Fruit fly (Drosophila melanogaster) whole organism, embryonic: ENCODE data around the gene EMC6.

Experiments
- B-H1 ChIP-seq: fragments of 200-800 bp; sonication (Bioruptor generic); IDR thresholded peaks from 3 replicates; pipeline ENCODE4 v1.3.6; 2022; ENCODE audit warnings: missing biosample characterization, missing genetic modification characterization
- C15 ChIP-seq: fragments of 200-800 bp; sonication (Bioruptor generic); IDR thresholded peaks from 3 replicates; pipeline ENCODE4 v1.3.6; 2022; ENCODE audit warnings: missing biosample characterization, missing genetic modification characterization
- CG10431 ChIP-seq: fragments of 200-800 bp; sonication (Bioruptor generic); optimal IDR thresholded peaks from 3 replicates; lab custom pipeline; 2018; ENCODE audit warnings: missing biosample characterization, mild to moderate bottlenecking, missing genetic modification characterization
- CG11085 ChIP-seq: fragments of 200-800 bp; sonication (Bioruptor generic); IDR thresholded peaks from 2 replicates; pipeline ENCODE4 v1.3.6; 2022; ENCODE audit warnings: missing biosample characterization, missing genetic modification characterization
- CG12155 ChIP-seq: fragments of 200-800 bp; sonication (Bioruptor generic); optimal IDR thresholded peaks from 3 replicates; lab custom pipeline; 2016; ENCODE audit warnings: missing biosample characterization, missing genetic modification characterization
- CG12299 ChIP-seq: fragments of 200-800 bp; sonication (Bioruptor generic); optimal IDR thresholded peaks from 2 replicates; lab custom pipeline; 2018; ENCODE audit warnings: missing biosample characterization, mild to moderate bottlenecking, missing genetic modification characterization
- CG1233 ChIP-seq: fragments of 200-800 bp; sonication (Bioruptor generic); optimal IDR thresholded peaks from 4 replicates; lab custom pipeline; 2018; ENCODE audit warnings: missing biosample characterization, mild to moderate bottlenecking, missing genetic modification characterization
- CG12391 ChIP-seq: fragments of 200-800 bp; sonication (Bioruptor generic); optimal IDR thresholded peaks from 3 replicates; lab custom pipeline; 2018; ENCODE audit warnings: missing biosample characterization, mild to moderate bottlenecking, missing genetic modification characterization, moderate library complexity
- CG17568 ChIP-seq: fragments of 200-800 bp; sonication (Bioruptor generic); optimal IDR thresholded peaks from 2 replicates; lab custom pipeline; 2018; ENCODE audit warnings: missing biosample characterization, mild to moderate bottlenecking, missing genetic modification characterization, moderate library complexity
- CG17829 ChIP-seq: fragments of 200-800 bp; optimal IDR thresholded peaks from 2 replicates; lab custom pipeline; 2019; ENCODE audit warnings: missing biosample characterization, mild to moderate bottlenecking, missing genetic modification characterization, moderate library complexity
- CG2202 ChIP-seq: fragments of 200-800 bp; sonication (Bioruptor generic); optimal IDR thresholded peaks from 2 replicates; lab custom pipeline; 2018; ENCODE audit warnings: missing biosample characterization, mild to moderate bottlenecking, missing genetic modification characterization
- CG2712 ChIP-seq: fragments of 200-800 bp; optimal IDR thresholded peaks from 3 replicates; lab custom pipeline; 2019; ENCODE audit warnings: missing biosample characterization, mild to moderate bottlenecking, missing genetic modification characterization, moderate library complexity
- CG2875 ChIP-seq: fragments of 200-800 bp; sonication (Bioruptor generic); optimal IDR thresholded peaks from 2 replicates; lab custom pipeline; 2017; ENCODE audit warnings: missing biosample characterization, mild to moderate bottlenecking, missing genetic modification characterization, missing genetic modification reagents
- CG2889 ChIP-seq: fragments of 200-800 bp; sonication (Bioruptor generic); IDR thresholded peaks from 3 replicates; pipeline ENCODE4 v1.3.6; 2022; ENCODE audit warnings: missing biosample characterization, missing genetic modification characterization
- CG32767 ChIP-seq: fragments of 200-800 bp; sonication (Bioruptor generic); IDR thresholded peaks from 2 replicates; pipeline ENCODE4 v1.3.6; 2022; ENCODE audit warnings: missing biosample characterization, missing genetic modification characterization
- CG34224 ChIP-seq: fragments of 200-800 bp; sonication (Bioruptor generic); IDR thresholded peaks from 3 replicates; pipeline ENCODE4 v1.3.6; 2022; ENCODE audit warnings: missing biosample characterization, missing genetic modification characterization; ENCODE audit not compliant: partially characterized antibody
- CG4328 ChIP-seq: fragments of 200-800 bp; sonication (Bioruptor generic); optimal IDR thresholded peaks from 3 replicates; lab custom pipeline; 2017; ENCODE audit warnings: missing biosample characterization, missing genetic modification reagents, missing genetic modification characterization
- CG4854 ChIP-seq: fragments of 200-800 bp; sonication (Bioruptor generic); optimal IDR thresholded peaks from 2 replicates; lab custom pipeline; 2016; ENCODE audit warnings: missing biosample characterization, missing genetic modification characterization, inconsistent platforms
- CG7839 ChIP-seq: fragments of 200-800 bp; sonication (Bioruptor generic); optimal IDR thresholded peaks from 3 replicates; lab custom pipeline; 2018; ENCODE audit warnings: missing biosample characterization, mild to moderate bottlenecking, missing genetic modification characterization, moderate library complexity
- CG8089 ChIP-seq: fragments of 200-800 bp; sonication (Bioruptor generic); optimal IDR thresholded peaks from 3 replicates; lab custom pipeline; 2016; ENCODE audit warnings: missing biosample characterization, missing genetic modification characterization
- CG8388 ChIP-seq: fragments of 200-800 bp; sonication (Bioruptor generic); optimal IDR thresholded peaks from 2 replicates; lab custom pipeline; 2019; ENCODE audit warnings: missing biosample characterization, mild to moderate bottlenecking, missing genetic modification characterization, moderate library complexity
- CG9437 ChIP-seq: fragments of 200-800 bp; sonication (Bioruptor generic); optimal IDR thresholded peaks from 2 replicates; lab custom pipeline; 2018; ENCODE audit warnings: missing biosample characterization, mild to moderate bottlenecking, missing genetic modification characterization
- CHES-1-like ChIP-seq: fragments of 200-800 bp; sonication (Bioruptor generic); optimal IDR thresholded peaks from 2 replicates; lab custom pipeline; 2016; ENCODE audit warnings: missing biosample characterization, missing genetic modification characterization
- CkIIα-i1 ChIP-seq: fragments of 200-800 bp; sonication (Bioruptor generic); IDR thresholded peaks from 2 replicates; pipeline ENCODE4 v1.3.6; 2022; ENCODE audit warnings: missing biosample characterization, missing genetic modification characterization
- D19A ChIP-seq: fragments of 200-800 bp; optimal IDR thresholded peaks from 3 replicates; lab custom pipeline; 2019; ENCODE audit warnings: missing biosample characterization, mild to moderate bottlenecking, missing genetic modification characterization, moderate library complexity
- H15 ChIP-seq: fragments of 200-800 bp; sonication (Bioruptor generic); IDR thresholded peaks from 3 replicates; pipeline ENCODE4 v1.3.6; 2022; ENCODE audit warnings: missing biosample characterization, missing genetic modification characterization
- HHEX ChIP-seq: fragments of 200-800 bp; sonication (Bioruptor generic); optimal IDR thresholded peaks from 3 replicates; lab custom pipeline; 2017; ENCODE audit warnings: missing biosample characterization, mild to moderate bottlenecking, missing genetic modification characterization, missing genetic modification reagents
- HLHmδ ChIP-seq: fragments of 200-800 bp; sonication (Bioruptor generic); optimal IDR thresholded peaks from 2 replicates; lab custom pipeline; 2018; ENCODE audit warnings: missing biosample characterization, mild to moderate bottlenecking, missing genetic modification characterization, moderate library complexity
- Hmr ChIP-seq: fragments of 200-800 bp; sonication (Bioruptor generic); optimal IDR thresholded peaks from 3 replicates; lab custom pipeline; 2017; ENCODE audit warnings: mild to moderate bottlenecking, missing biosample characterization, missing genetic modification reagents, missing genetic modification characterization
- NC2β ChIP-seq: fragments of 200-800 bp; sonication (Bioruptor generic); optimal IDR thresholded peaks from 2 replicates; lab custom pipeline; 2016; ENCODE audit warnings: missing biosample characterization, missing genetic modification characterization
- Nf-YB ChIP-seq: fragments of 200-800 bp; sonication (Bioruptor generic); optimal IDR thresholded peaks from 3 replicates; lab custom pipeline; 2019; ENCODE audit warnings: missing biosample characterization, mild to moderate bottlenecking, missing genetic modification characterization, moderate library complexity
- Sry-δ ChIP-seq: fragments of 200-800 bp; sonication (Bioruptor generic); optimal IDR thresholded peaks from 2 replicates; lab custom pipeline; 2016; ENCODE audit warnings: missing biosample characterization, missing genetic modification characterization
- Vsx1 ChIP-seq: fragments of 200-800 bp; sonication (Bioruptor generic); optimal IDR thresholded peaks from 2 replicates; lab custom pipeline; 2017; ENCODE audit warnings: missing biosample characterization, mild to moderate bottlenecking, missing genetic modification characterization, missing genetic modification reagents
- ac ChIP-seq: fragments of 200-800 bp; sonication (Bioruptor generic); optimal IDR thresholded peaks from 3 replicates; lab custom pipeline; 2017; ENCODE audit warnings: missing biosample characterization, mild to moderate bottlenecking, missing genetic modification characterization
- al ChIP-seq: fragments of 200-800 bp; sonication (Bioruptor generic); IDR thresholded peaks from 2 replicates; pipeline ENCODE4 v1.3.6; 2022; ENCODE audit warnings: missing biosample characterization, missing genetic modification characterization
- crp ChIP-seq, 2 experiments: fragments of 200-800 bp; sonication (Bioruptor generic); optimal IDR thresholded peaks; 2 replicates in 1 of 2; 3 replicates in 1 of 2; lab custom pipeline; 2017; ENCODE audit warnings: missing biosample characterization in 2 of 2, missing genetic modification characterization in 2 of 2, mild to moderate bottlenecking in 1 of 2, moderate library complexity in 1 of 2
- esg ChIP-seq: fragments of 200-800 bp; sonication (Bioruptor generic); conservative IDR thresholded peaks from 2 replicates; pipeline ENCODE4 v1.3.6; 2022; ENCODE audit warnings: missing biosample characterization, missing genetic modification characterization
- eyg ChIP-seq: fragments of 200-800 bp; sonication (Bioruptor generic); optimal IDR thresholded peaks from 3 replicates; lab custom pipeline; 2016; ENCODE audit warnings: missing biosample characterization, missing genetic modification characterization
- gcm2 ChIP-seq: fragments of 200-800 bp; sonication (Bioruptor generic); optimal IDR thresholded peaks from 2 replicates; lab custom pipeline; 2016; ENCODE audit warnings: missing biosample characterization, missing genetic modification characterization
- hb ChIP-seq: fragments of 200-800 bp; sonication (Bioruptor generic); IDR thresholded peaks from 3 replicates; pipeline ENCODE4 v1.3.6; 2022; ENCODE audit warnings: missing biosample characterization, missing genetic modification characterization; ENCODE audit not compliant: partially characterized antibody
- lola ChIP-seq, 3 experiments: fragments of >200 bp in 2 of 3; fragments of 200-800 bp in 1 of 3; sonication (Bioruptor generic) in 1 of 3; optimal IDR thresholded peaks; 2 replicates each; lab custom pipeline; 2017 to 2019; ENCODE audit warnings: missing biosample characterization in 3 of 3, missing genetic modification characterization in 3 of 3, mild to moderate bottlenecking in 1 of 3, moderate library complexity in 1 of 3
- mld ChIP-seq: fragments of 200-800 bp; sonication (Bioruptor generic); IDR thresholded peaks from 3 replicates; pipeline ENCODE4 v1.3.6; 2022; ENCODE audit warnings: missing biosample characterization, missing genetic modification characterization; ENCODE audit not compliant: partially characterized antibody
- nau ChIP-seq: fragments of 200-800 bp; sonication (Bioruptor generic); optimal IDR thresholded peaks from 3 replicates; lab custom pipeline; 2017; ENCODE audit warnings: missing biosample characterization, mild to moderate bottlenecking, missing genetic modification characterization, missing genetic modification reagents
- shn ChIP-seq: fragments of 200-800 bp; sonication (Bioruptor generic); optimal IDR thresholded peaks from 3 replicates; lab custom pipeline; 2016; ENCODE audit warnings: missing biosample characterization, missing genetic modification characterization
- slp2 ChIP-seq: fragments of 200-800 bp; sonication (Bioruptor generic); optimal IDR thresholded peaks from 2 replicates; lab custom pipeline; 2016; ENCODE audit warnings: missing biosample characterization, missing genetic modification characterization
- sna ChIP-seq: fragments of 200-800 bp; sonication (Bioruptor generic); IDR thresholded peaks from 2 replicates; pipeline ENCODE4 v1.3.6; 2022; ENCODE audit warnings: missing biosample characterization, missing genetic modification characterization; ENCODE audit not compliant: partially characterized antibody
- tio ChIP-seq: fragments of 200-800 bp; sonication (Bioruptor generic); optimal IDR thresholded peaks from 2 replicates; lab custom pipeline; 2017; ENCODE audit warnings: missing biosample characterization, missing genetic modification characterization, inconsistent platforms
- unc-4 ChIP-seq: fragments of 200-800 bp; sonication (Bioruptor generic); IDR thresholded peaks from 2 replicates; pipeline ENCODE4 v1.3.6; 2022; ENCODE audit warnings: missing biosample characterization, missing genetic modification characterization; ENCODE audit not compliant: partially characterized antibody

EMC6 gene

DNA sequence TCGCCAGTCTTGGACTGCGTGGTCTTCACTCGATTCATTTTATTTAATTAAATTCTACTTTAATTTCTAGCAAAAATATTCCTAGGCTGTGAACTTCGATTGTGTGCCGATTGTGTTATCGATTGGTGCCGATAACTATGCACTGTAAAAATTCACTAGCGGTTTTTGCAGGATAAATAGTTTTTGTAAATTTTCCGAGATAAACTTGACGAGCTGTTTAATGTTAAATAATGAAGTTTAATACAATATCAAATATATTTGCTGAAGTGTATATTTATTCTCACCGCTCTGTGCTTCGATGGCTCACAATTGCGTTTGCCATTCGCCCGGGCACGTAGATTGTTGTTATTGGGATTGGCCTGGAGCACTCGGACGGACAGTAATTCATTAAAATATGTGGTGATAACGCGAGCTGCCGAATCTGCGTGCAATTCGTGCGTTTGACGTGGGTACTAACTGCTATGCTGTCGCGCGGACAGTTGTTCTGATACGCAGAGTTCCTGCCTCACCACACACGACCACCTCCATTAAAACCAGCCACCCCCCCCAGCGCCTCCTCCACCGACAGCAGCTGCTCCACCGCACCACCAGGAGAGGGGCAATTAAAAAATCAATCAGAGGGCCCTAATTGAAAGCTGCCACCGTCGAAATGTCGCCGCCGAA lies at the start of gene EMC6, which contains the start of gene Hr96 (continued):
- peak; percentile 65 for TF ChIP-seq unc-4
- peak; percentile 91 for TF ChIP-seq slp2 (GFP tag; lab: Kevin White, UChicago)
- TF ChIP-seq CG34224 (GFP tag; lab: Robert Waterston, UW): peak; percentile 64; the same call in 2 of the 3 replicates
- TF ChIP-seq CG11085: peak; percentile 90
- peak; percentile 96 for TF ChIP-seq CG12391 (tag; lab: Kevin White, UChicago)
- peak; percentile 77 for TF ChIP-seq ac
- peak; percentile 81 for TF ChIP-seq Nf-YB (GFP tag; lab: Kevin White, UChicago)
- peak; percentile 92 for TF ChIP-seq Vsx1
- TF ChIP-seq CG2202 (tag; lab: Kevin White, UChicago): peak; percentile 80
- TF ChIP-seq Sry-δ: peak; percentile 76
- TF ChIP-seq B-H1: peak; percentile 90
- peak; percentile 75; the same call in 1 of the 2 replicates for TF ChIP-seq sna (GFP tag; lab: Robert Waterston, UW)
- peak; percentile 91 for TF ChIP-seq HHEX (GFP tag; lab: Kevin White, UChicago)
- TF ChIP-seq crp (GFP tag; optimal IDR thresholded peaks at IDR 0.05; lab: Kevin White, UChicago): peak in 1 of 2 experiments; percentile 71
- TF ChIP-seq CG2875 (GFP tag; lab: Kevin White, UChicago): peak; percentile 81
- peak; percentile 88 for TF ChIP-seq eyg (GFP tag; lab: Kevin White, UChicago)
- peak; percentile 89 for TF ChIP-seq al (GFP tag; lab: Robert Waterston, UW)
- peak; percentile 87 for TF ChIP-seq CG8388 (GFP tag; lab: Kevin White, UChicago)
- peak; percentile 87 for TF ChIP-seq CG1233
- TF ChIP-seq CG2712: peak; percentile 94
- TF ChIP-seq CG12155 (GFP tag; lab: Kevin White, UChicago): peak; percentile 93
- TF ChIP-seq NC2β (GFP tag; lab: Kevin White, UChicago): peak; percentile 95
- TF ChIP-seq H15 (GFP tag; lab: Robert Waterston, UW): peak; percentile 93
- peak; percentile 85 for TF ChIP-seq CG2889 (GFP tag; lab: Robert Waterston, UW)
- TF ChIP-seq CG17829 (tag; lab: Kevin White, UChicago): peak; percentile 95
- TF ChIP-seq CG9437 (GFP tag; lab: Kevin White, UChicago): peak; percentile 71
- no peak for TF ChIP-seq D19A (tag; lab: Kevin White, UChicago)
- TF ChIP-seq CG7839 (tag; lab: Kevin White, UChicago): peak; percentile 94
- TF ChIP-seq C15 (GFP tag; lab: Robert Waterston, UW): peak; percentile 85; the same call in 2 of the 3 replicates
- TF ChIP-seq CkIIα-i1 (GFP tag; lab: Robert Waterston, UW): peak; percentile 45; the same call in 1 of the 2 replicates
- peak; percentile 86 for TF ChIP-seq shn (GFP tag; lab: Kevin White, UChicago)
- no peak for TF ChIP-seq CG17568 (GFP tag; lab: Kevin White, UChicago)
- peak; percentile 88 for TF ChIP-seq esg (GFP tag; lab: Robert Waterston, UW)
- TF ChIP-seq tio: no peak
- TF ChIP-seq gcm2 (GFP tag; lab: Kevin White, UChicago): peak; percentile 82
- TF ChIP-seq CG12299 (tag; lab: Kevin White, UChicago): peak; percentile 90
- TF ChIP-seq nau (GFP tag; lab: Kevin White, UChicago): no peak
- TF ChIP-seq CG4854 (GFP tag; lab: Kevin White, UChicago): no peak
- TF ChIP-seq CG4328 (GFP tag; lab: Kevin White, UChicago): peak; percentile 87
- TF ChIP-seq HLHmδ (GFP tag; lab: Kevin White, UChicago): no peak
- peak in 1 of 3 experiments; percentile 90 for TF ChIP-seq lola (GFP tag; optimal IDR thresholded peaks at IDR 0.05; lab: Kevin White, UChicago)
- TF ChIP-seq mld (GFP tag; lab: Robert Waterston, UW): peak; percentile 59; the same call in 2 of the 3 replicates
- peak; percentile 87 for TF ChIP-seq CG32767 (GFP tag; lab: Robert Waterston, UW)
- TF ChIP-seq CHES-1-like (GFP tag; lab: Kevin White, UChicago): peak; percentile 91
- peak; percentile 63 for TF ChIP-seq CG10431 (GFP tag; lab: Kevin White, UChicago)
- TF ChIP-seq CG8089: peak; percentile 86
- peak; percentile 61; the same call in 2 of the 3 replicates for TF ChIP-seq hb (GFP tag; lab: Robert Waterston, UW)
- TF ChIP-seq Hmr: peak; percentile 94
